Fruit fly (Drosophila melanogaster) ovary, adult (tissue): ENCODE data around the gene Tspo.

ENCODE experiments used
- CG17801 ChIP-seq: fragments of 200-800 bp; optimal IDR thresholded peaks from 2 replicates; lab custom pipeline; 2019; ENCODE audit warnings: missing biosample characterization, mild to moderate bottlenecking, missing genetic modification characterization, moderate library complexity; ENCODE audit not compliant: partially characterized antibody

Gene Tspo

DNA sequence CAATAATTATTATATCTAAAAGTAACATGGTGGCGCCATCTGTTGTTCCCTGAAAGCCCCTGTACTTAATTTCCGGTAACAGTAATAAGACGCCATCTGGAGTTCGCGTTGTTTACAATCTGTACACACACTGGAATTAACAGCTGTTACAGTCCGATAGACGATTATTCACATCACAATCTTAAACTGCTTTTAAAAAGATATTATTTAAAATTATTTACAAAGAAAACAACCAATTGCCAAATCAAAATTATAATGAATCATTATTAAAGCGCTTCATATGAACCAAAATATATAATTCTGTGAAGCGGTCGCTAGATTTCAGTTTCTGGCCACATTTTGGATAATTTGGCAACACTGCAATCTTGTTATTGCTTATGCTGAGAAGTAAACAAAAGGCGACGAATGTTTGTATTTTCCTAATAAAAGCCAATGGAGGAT lies 43.0 kb downstream of the Tspo start, which contains the start of gene CG13689:
Gene CG13689, plus strand, starts transcription at position 375 of the 441 bp plus-strand sequence.
- TF ChIP-seq CG17801 (GFP tag; lab: Kevin White, UChicago) = peak; percentile 2

DNA sequence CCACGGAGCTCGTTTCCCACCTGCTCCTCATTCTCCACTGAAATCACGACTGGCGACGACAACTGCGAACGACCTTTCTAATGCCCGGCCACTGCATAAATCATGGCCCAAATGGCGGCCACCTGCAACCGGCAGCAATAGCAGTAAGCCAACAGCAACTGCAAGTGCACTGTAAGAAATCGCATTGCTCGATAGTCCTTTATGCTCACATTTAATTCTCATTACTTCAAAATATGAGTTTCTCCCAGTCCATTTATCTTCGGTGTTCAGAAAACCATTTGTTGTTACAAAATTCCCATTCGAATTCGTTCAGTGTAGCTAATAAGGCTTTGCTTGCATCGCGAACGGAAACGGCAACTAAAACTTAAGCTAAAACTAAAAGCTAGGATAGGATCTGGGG lies 44.6 kb downstream of the Tspo start:
- no peak for TF ChIP-seq CG17801 (GFP tag; lab: Kevin White, UChicago)

DNA sequence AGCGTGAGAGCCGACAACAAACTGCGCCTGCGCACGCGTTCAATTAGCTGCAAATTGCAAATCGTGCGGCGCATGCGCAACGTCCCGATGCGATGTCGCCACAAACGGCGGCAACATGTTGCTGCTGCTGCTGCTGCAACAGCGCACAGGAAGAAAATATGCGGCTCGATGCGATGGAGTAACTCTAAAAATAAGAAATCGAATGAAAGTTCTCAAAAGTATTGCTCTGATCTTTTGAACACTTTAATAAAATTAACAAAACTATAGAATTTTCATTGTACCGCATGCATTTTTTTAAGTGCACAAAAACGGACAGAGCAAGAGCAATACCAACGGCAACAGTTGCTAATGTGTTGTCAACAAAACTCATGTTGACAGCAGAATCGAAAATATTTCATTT lies 46.8 kb downstream of the Tspo start:
- TF ChIP-seq CG17801 (GFP tag; lab: Kevin White, UChicago) = no peak

DNA sequence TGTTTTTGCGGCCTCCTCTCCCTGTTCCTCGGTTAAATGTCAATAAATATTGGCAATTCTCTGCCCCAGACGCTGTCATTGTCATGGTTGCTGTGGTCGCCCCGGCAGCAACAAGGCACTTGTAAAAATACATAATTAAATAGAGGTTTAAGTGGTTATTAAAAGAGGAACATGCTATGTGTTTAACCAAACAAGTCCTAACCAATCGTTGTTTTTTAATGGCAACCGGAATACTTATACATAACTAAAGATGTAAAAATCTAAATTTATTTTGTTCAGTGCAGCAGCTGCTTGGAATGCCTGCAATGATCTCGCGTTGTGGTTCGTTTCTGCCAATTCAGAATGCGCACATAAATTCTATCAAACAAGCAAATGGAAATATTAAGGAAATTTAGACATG lies 47.5 kb downstream of the Tspo start:
- TF ChIP-seq CG17801 (GFP tag; lab: Kevin White, UChicago) = no peak

DNA sequence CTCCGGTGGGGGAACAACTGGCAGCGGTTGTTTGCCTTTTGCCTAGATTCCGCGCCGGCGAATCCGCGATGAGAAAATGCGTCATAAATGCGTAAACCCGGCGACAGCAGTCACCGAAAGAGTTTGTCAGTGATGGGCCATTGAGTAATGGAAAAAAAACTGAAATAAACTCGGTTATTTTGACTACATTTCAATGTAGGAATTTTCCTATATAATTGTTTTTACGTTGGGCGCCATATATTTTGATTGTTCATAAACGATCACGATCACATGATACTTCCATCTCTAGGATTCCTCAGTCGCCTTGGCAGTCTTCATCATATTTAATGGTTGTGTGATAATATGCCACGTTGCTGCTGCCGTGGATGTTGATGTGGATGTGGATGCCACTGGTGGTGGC lies 48.7 kb downstream of the Tspo start:
- TF ChIP-seq CG17801 (GFP tag; lab: Kevin White, UChicago) = no peak

DNA sequence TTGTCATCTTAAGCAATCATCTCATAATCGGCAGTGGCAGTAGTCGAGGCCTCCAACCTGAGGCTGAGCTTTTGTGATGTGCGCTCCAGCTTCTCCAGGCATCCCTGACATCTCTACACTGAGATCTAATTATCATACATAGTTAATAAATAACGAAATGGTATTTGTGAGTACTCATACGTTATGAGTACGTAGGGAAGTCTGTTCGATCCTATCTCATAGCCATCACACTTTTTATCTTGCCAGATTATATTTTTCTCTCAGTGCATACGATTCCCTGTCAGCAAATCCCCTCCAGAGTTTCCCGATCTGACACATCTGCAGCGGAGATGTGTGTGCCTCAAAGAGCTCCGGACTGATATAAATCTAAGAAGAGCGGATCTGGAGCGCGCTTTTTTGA lies 50.1 kb downstream of the Tspo start:
- no peak for TF ChIP-seq CG17801 (GFP tag; lab: Kevin White, UChicago)
